Worm (Caenorhabditis elegans) whole organism, mixed stage, embryonic: Measurements from ENCODE around the gene ddr-1.

Experiments used
- nhr-28 ChIP-seq: fragments of 150-350 bp; optimal IDR thresholded peaks from 2 replicates; lab custom pipeline; 2014; ENCODE audit warnings: missing biosample characterization, missing genetic modification characterization
- pha-4 ChIP-seq: fragments of 150-350 bp; optimal IDR thresholded peaks from 2 replicates; lab custom pipeline; 2018; ENCODE audit warnings: missing biosample characterization, missing genetic modification reagents, missing genetic modification characterization
- snpc-4 ChIP-seq: fragments of 150-350 bp; optimal IDR thresholded peaks from 2 replicates; lab custom pipeline; 2014; ENCODE audit warnings: missing biosample characterization, missing genetic modification characterization

ce11 chrX:5516365-5516764 lies 55.3 kb downstream of the ddr-1 start:
- TF ChIP-seq pha-4 (tag; lab: Kevin White, UChicago), result no peak
- TF ChIP-seq snpc-4 (tag; lab: Kevin White, UChicago), result no peak
- TF ChIP-seq nhr-28 (tag; lab: Kevin White, UChicago), result no peak
